Worm (Caenorhabditis elegans) whole organism, late embryonic: Measurements from ENCODE around the gene ZK673.4.

ENCODE experiments used
- C08G9.2 ChIP-seq: sonication (generic microtip); optimal IDR thresholded peaks from 2 replicates; lab custom pipeline; 2016; ENCODE audit warnings: mild to moderate bottlenecking, missing genetic modification characterization, moderate library complexity, missing compliant biosample characterization
- K02D7.2 ChIP-seq: sonication (generic microtip); optimal IDR thresholded peaks from 2 replicates; lab custom pipeline; 2017; ENCODE audit warnings: mild to moderate bottlenecking, missing genetic modification characterization, missing compliant biosample characterization
- K09A11.1 ChIP-seq: sonication (generic microtip); optimal IDR thresholded peaks from 2 replicates; lab custom pipeline; 2017; ENCODE audit warnings: antibody characterized with exemption, mild to moderate bottlenecking, missing genetic modification characterization, missing compliant biosample characterization; ENCODE audit not compliant: insufficient read depth
- ama-1 ChIP-seq: fragments of 150-350 bp; optimal IDR thresholded peaks from 2 replicates; lab custom pipeline; 2014
- ceh-14 ChIP-seq: sonication (generic microtip); optimal IDR thresholded peaks from 2 replicates; lab custom pipeline; 2016; ENCODE audit warnings: missing genotype, missing genetic modification characterization, missing compliant biosample characterization
- ceh-24 ChIP-seq: sonication (generic microtip); optimal IDR thresholded peaks from 2 replicates; lab custom pipeline; 2016; ENCODE audit warnings: mild to moderate bottlenecking, missing genetic modification characterization, missing compliant biosample characterization
- ceh-34 ChIP-seq: sonication (generic microtip); optimal IDR thresholded peaks from 2 replicates; lab custom pipeline; 2016; ENCODE audit warnings: mild to moderate bottlenecking, missing genetic modification characterization, missing compliant biosample characterization
- ceh-45 ChIP-seq: fragments of 200-800 bp; sonication (Bioruptor generic); IDR thresholded peaks from 2 replicates; pipeline ENCODE4 v1.3.6; 2022; ENCODE audit warnings: missing genetic modification reagents, missing genetic modification characterization, missing compliant biosample characterization
- ceh-48 ChIP-seq: sonication (generic microtip); optimal IDR thresholded peaks from 2 replicates; lab custom pipeline; 2016; ENCODE audit warnings: missing genetic modification characterization, inconsistent platforms, missing compliant biosample characterization
- ceh-6 ChIP-seq: fragments of 200-800 bp; sonication (Bioruptor generic); optimal IDR thresholded peaks from 2 replicates; lab custom pipeline; 2018; ENCODE audit warnings: mild to moderate bottlenecking, missing genetic modification characterization, missing compliant biosample characterization
- che-1 ChIP-seq: sonication (generic microtip); optimal IDR thresholded peaks from 2 replicates; lab custom pipeline; 2016; ENCODE audit warnings: mild to moderate bottlenecking, missing genetic modification characterization, missing compliant biosample characterization
- elt-2 ChIP-seq: sonication (generic microtip); optimal IDR thresholded peaks from 2 replicates; lab custom pipeline; 2016; ENCODE audit warnings: missing genetic modification reagents, missing genetic modification characterization, missing compliant biosample characterization
- elt-4 ChIP-seq: sonication (generic microtip); optimal IDR thresholded peaks from 2 replicates; lab custom pipeline; 2016; ENCODE audit warnings: missing genetic modification characterization, missing compliant biosample characterization
- fkh-6 ChIP-seq: sonication (generic microtip); optimal IDR thresholded peaks from 2 replicates; lab custom pipeline; 2016; ENCODE audit warnings: missing genetic modification characterization, missing compliant biosample characterization
- gmeb-2 ChIP-seq: sonication (generic microtip); optimal IDR thresholded peaks from 2 replicates; lab custom pipeline; 2016; ENCODE audit warnings: missing genetic modification characterization, inconsistent platforms, missing compliant biosample characterization
- hlh-13 ChIP-seq: fragments of 200-800 bp; sonication (Bioruptor generic); optimal IDR thresholded peaks from 2 replicates; lab custom pipeline; 2018; ENCODE audit warnings: mild to moderate bottlenecking, missing genetic modification characterization, missing compliant biosample characterization
- hlh-15 ChIP-seq: sonication (generic microtip); optimal IDR thresholded peaks from 2 replicates; lab custom pipeline; 2016; ENCODE audit warnings: missing genetic modification characterization, missing compliant biosample characterization
- hlh-30 ChIP-seq: sonication (generic microtip); optimal IDR thresholded peaks from 2 replicates; lab custom pipeline; 2017; ENCODE audit warnings: antibody characterized with exemption, missing genetic modification characterization, missing compliant biosample characterization; ENCODE audit not compliant: insufficient read depth
- hlh-8 ChIP-seq: sonication (generic microtip); optimal IDR thresholded peaks from 2 replicates; lab custom pipeline; 2016; ENCODE audit warnings: missing genotype, missing genetic modification characterization, missing compliant biosample characterization
- lim-6 ChIP-seq: sonication (generic microtip); optimal IDR thresholded peaks from 2 replicates; lab custom pipeline; 2016; ENCODE audit warnings: missing genetic modification characterization, missing compliant biosample characterization
- madf-2 ChIP-seq: sonication (generic microtip); optimal IDR thresholded peaks from 2 replicates; lab custom pipeline; 2017; ENCODE audit warnings: missing genetic modification characterization, missing compliant biosample characterization
- mec-3 ChIP-seq: sonication (generic microtip); optimal IDR thresholded peaks from 2 replicates; lab custom pipeline; 2016; ENCODE audit warnings: borderline replicate concordance, missing genetic modification characterization, missing compliant biosample characterization
- nhr-232 ChIP-seq: sonication (generic microtip); optimal IDR thresholded peaks from 2 replicates; lab custom pipeline; 2016; ENCODE audit warnings: missing genetic modification characterization, missing compliant biosample characterization
- pax-1 ChIP-seq: fragments of 150-350 bp; optimal IDR thresholded peaks from 2 replicates; lab custom pipeline; 2014; ENCODE audit warnings: missing biosample characterization, missing genetic modification characterization
- pros-1 ChIP-seq: fragments of 150-350 bp; optimal IDR thresholded peaks from 2 replicates; lab custom pipeline; 2014; ENCODE audit warnings: missing biosample characterization, missing genetic modification reagents, missing genetic modification characterization
- ref-2 ChIP-seq: sonication (generic microtip); optimal IDR thresholded peaks from 2 replicates; lab custom pipeline; 2016; ENCODE audit warnings: missing genetic modification characterization, missing compliant biosample characterization
- rnt-1 ChIP-seq: sonication (generic microtip); optimal IDR thresholded peaks from 2 replicates; lab custom pipeline; 2016; ENCODE audit warnings: missing genetic modification characterization, missing compliant biosample characterization
- sdc-2 ChIP-seq: sonication (generic microtip); optimal IDR thresholded peaks from 2 replicates; lab custom pipeline; 2016; ENCODE audit warnings: missing genotype, missing genetic modification characterization, missing compliant biosample characterization
- sox-2 ChIP-seq: fragments of 200-800 bp; sonication (Bioruptor generic); IDR thresholded peaks from 2 replicates; pipeline ENCODE4 v1.3.6; 2022; ENCODE audit warnings: missing genetic modification reagents, missing genetic modification characterization, missing compliant biosample characterization
- sox-4 ChIP-seq: sonication (generic microtip); optimal IDR thresholded peaks from 2 replicates; lab custom pipeline; 2017; ENCODE audit warnings: mild to moderate bottlenecking, missing genetic modification characterization, inconsistent platforms, missing compliant biosample characterization
- syd-9 ChIP-seq: sonication (generic microtip); optimal IDR thresholded peaks from 2 replicates; lab custom pipeline; 2016; ENCODE audit warnings: mild to moderate bottlenecking, missing genetic modification characterization, moderate library complexity, missing compliant biosample characterization
- tbx-7 ChIP-seq: sonication (generic microtip); optimal IDR thresholded peaks from 2 replicates; lab custom pipeline; 2016; ENCODE audit warnings: missing genotype, missing genetic modification characterization, missing compliant biosample characterization
- ttx-3 ChIP-seq: sonication (generic microtip); optimal IDR thresholded peaks from 2 replicates; lab custom pipeline; 2016; ENCODE audit warnings: missing genetic modification reagents, missing genetic modification characterization, missing compliant biosample characterization
- unc-3 ChIP-seq, 2 experiments: fragments of 200-800 bp in 1 of 2; sonication (Bioruptor generic) in 1 of 2; sonication (generic microtip) in 1 of 2; conservative IDR thresholded peaks in 1 of 2; optimal IDR thresholded peaks in 1 of 2; 2 replicates each; pipeline versions ENCODE4 v1.3.6 to Lab custom; 2016 to 2022; ENCODE audit warnings: missing compliant biosample characterization in 2 of 2, missing genetic modification characterization in 2 of 2, missing genetic modification reagents in 1 of 2
- unc-42 ChIP-seq: sonication (generic microtip); optimal IDR thresholded peaks from 2 replicates; lab custom pipeline; 2016; ENCODE audit warnings: missing genotype, missing genetic modification characterization, missing compliant biosample characterization
- unc-55 ChIP-seq: sonication (generic microtip); optimal IDR thresholded peaks from 2 replicates; lab custom pipeline; 2017; ENCODE audit warnings: missing biosample characterization, missing genetic modification reagents, missing genetic modification characterization
- unc-86 ChIP-seq: sonication (generic microtip); optimal IDR thresholded peaks from 2 replicates; lab custom pipeline; 2016; ENCODE audit warnings: missing genetic modification characterization, missing compliant biosample characterization
- zip-5 ChIP-seq: sonication (generic microtip); optimal IDR thresholded peaks from 2 replicates; lab custom pipeline; 2016; ENCODE audit warnings: missing genetic modification characterization, missing compliant biosample characterization

Gene ZK673.4

DNA sequence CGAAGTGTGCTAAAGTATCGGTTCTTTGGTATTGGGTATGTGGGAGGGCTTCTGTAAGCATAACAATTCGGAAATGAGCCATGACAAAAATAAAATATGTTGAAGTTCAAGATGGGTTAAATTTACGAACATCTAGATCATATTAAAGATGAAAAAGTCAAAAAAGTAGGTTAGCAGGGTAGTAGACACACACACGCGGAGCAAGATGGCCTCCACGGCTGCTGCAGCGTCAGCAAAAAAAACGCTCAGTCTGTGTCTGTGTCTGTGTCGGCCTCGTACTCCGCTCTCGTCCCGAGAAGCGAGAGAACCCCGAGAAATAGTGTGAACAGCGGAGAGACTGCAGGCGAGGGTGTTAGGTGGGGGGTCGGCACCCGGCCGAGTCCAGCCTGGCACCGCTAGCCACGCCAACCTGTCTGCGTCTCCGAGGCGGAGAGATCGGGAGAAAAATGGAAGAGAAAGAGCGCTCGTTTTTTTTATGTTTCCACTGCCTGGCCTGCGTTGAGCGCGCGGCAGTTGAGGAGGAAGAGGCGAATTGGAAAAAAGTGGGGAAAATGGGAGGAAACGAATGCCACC, 49.9 kb downstream of the ZK673.4 start, which contains the start of gene myrf-1 (continued):
- no peak for TF ChIP-seq sox-4 (tag; lab: Kevin White, UChicago)
- no peak for TF ChIP-seq unc-3 (GFP tag; conservative IDR thresholded peaks at IDR 0.05; lab: Robert Waterston, UW)
- TF ChIP-seq unc-3 (tag; optimal IDR thresholded peaks at IDR 0.05; lab: Kevin White, UChicago): no peak
- TF ChIP-seq K02D7.2: no peak
- peak; percentile 27 for TF ChIP-seq che-1 (tag; lab: Kevin White, UChicago)
- TF ChIP-seq unc-86 (tag; lab: Kevin White, UChicago): peak; percentile 36
- TF ChIP-seq ttx-3 (tag; lab: Kevin White, UChicago): no peak
- TF ChIP-seq hlh-13 (GFP tag; lab: Kevin White, UChicago): no peak
- peak; percentile 44 for TF ChIP-seq hlh-8 (tag; lab: Kevin White, UChicago)
- no peak for TF ChIP-seq ceh-45 (GFP tag; lab: Robert Waterston, UW)
- no peak for TF ChIP-seq sox-2
- no peak for TF ChIP-seq lim-6 (tag; lab: Kevin White, UChicago)
- peak; percentile 6 for TF ChIP-seq madf-2 (tag; lab: Kevin White, UChicago)
- TF ChIP-seq zip-5: no peak
- peak; percentile 70 for TF ChIP-seq syd-9
- TF ChIP-seq ceh-48: no peak
- no peak for TF ChIP-seq pax-1 (tag; lab: Kevin White, UChicago)
- peak; percentile 55 for TF ChIP-seq hlh-30 (tag; lab: Kevin White, UChicago)
- TF ChIP-seq elt-2 (tag; lab: Kevin White, UChicago): peak; percentile 17
- TF ChIP-seq pros-1: peak; percentile 88
- no peak for TF ChIP-seq elt-4 (tag; lab: Kevin White, UChicago)
- TF ChIP-seq hlh-15: no peak
- no peak for TF ChIP-seq mec-3 (tag; lab: Kevin White, UChicago)
- peak; percentile 40 for TF ChIP-seq nhr-232 (tag; lab: Kevin White, UChicago)
- no peak for TF ChIP-seq gmeb-2 (tag; lab: Kevin White, UChicago)
- no peak for TF ChIP-seq ama-1 (lab: Kevin White, UChicago)
- TF ChIP-seq sdc-2 (tag; lab: Kevin White, UChicago): peak; percentile 59
- TF ChIP-seq ceh-14 (tag; lab: Kevin White, UChicago): peak; percentile 41
- no peak for TF ChIP-seq ceh-24 (tag; lab: Kevin White, UChicago)
- peak; percentile 35 for TF ChIP-seq rnt-1
- TF ChIP-seq K09A11.1: peak; percentile 63
- TF ChIP-seq tbx-7 (tag; lab: Kevin White, UChicago): peak; percentile 35
- peak; percentile 59 for TF ChIP-seq fkh-6 (tag; lab: Kevin White, UChicago)
- peak; percentile 21 for TF ChIP-seq ceh-6
- peak; percentile 86 for TF ChIP-seq ceh-34
- peak; percentile 77 for TF ChIP-seq C08G9.2 (tag; lab: Kevin White, UChicago)

ce11 chrII:10504729-10505128, 52.0 kb downstream of the ZK673.4 start:
- TF ChIP-seq ceh-6 (no peak), ceh-24 (tag; lab: Kevin White, UChicago) (no peak), ref-2 (tag; lab: Kevin White, UChicago) (no peak), unc-55 (GFP tag; lab: Kevin White, UChicago) (no peak), sox-2 (no peak), unc-86 (tag; lab: Kevin White, UChicago) (no peak), unc-42 (tag; lab: Kevin White, UChicago) (no peak)
- TF ChIP-seq, all 69 proteins: peak for 0
